Fruit fly (Drosophila melanogaster): ENCODE data around the gene ppl.

DNA sequence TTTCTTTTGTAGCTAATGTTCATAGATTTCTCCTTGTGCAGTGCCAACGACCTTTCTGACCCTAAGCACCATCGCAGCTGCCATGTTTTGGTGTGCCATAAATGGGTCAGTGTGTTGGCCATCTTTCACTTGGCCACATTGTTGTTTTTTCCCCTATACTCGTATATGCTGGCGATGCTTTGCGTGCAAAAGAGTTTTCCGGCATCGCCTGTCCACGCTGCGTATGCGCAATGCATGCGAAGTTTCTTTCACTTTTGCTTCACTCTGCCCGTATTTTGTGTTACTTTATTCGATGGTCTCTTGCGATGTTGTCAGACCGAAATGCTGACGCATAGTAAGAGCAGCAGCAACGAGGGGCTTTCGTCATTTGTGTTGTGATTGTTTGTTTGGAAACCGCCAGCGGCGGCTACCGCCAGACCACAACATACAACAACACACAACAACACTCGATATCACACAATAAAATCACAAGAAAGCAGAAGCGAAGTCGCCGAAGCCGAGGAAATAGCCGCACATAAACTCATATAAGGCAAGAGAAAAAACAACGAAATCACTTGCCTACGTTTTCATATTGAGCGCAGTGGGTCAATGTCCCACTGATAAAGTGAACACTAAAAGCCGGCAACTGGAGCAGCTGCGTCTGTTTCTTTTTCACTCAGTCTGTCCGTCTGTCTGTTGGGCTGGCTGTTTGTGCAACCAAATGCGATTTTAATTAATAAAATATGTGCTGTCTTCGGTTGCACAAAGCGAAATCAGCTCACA is 19.7 kb downstream of the ppl start:
- TF ChIP-seq Pif1A (GFP tag; optimal IDR thresholded peaks at IDR 0.05) (no peak), CG4496 (GFP tag; IDR thresholded peaks at IDR 0.05) (no peak), EcR (GFP tag; optimal IDR thresholded peaks at IDR 0.05) (peak; percentile 83)

Data from whole organism, pupa.